Fruit fly (Drosophila melanogaster) whole organism, pupa: ENCODE results near the gene Alms1a.

ENCODE experiments used
- CG12605 ChIP-seq: fragments of 200-800 bp; sonication (Bioruptor generic); IDR thresholded peaks from 2 replicates; pipeline ENCODE4 v1.3.6; 2022; ENCODE audit warnings: missing biosample characterization, missing genetic modification characterization
- CG13204 ChIP-seq: fragments of 200-800 bp; sonication (Bioruptor generic); optimal IDR thresholded peaks from 2 replicates; lab custom pipeline; 2018; ENCODE audit warnings: missing biosample characterization, mild to moderate bottlenecking, missing genetic modification characterization, moderate library complexity
- CG14655 ChIP-seq: fragments of 200-800 bp; sonication (Bioruptor generic); optimal IDR thresholded peaks from 3 replicates; lab custom pipeline; 2017; ENCODE audit warnings: mild to moderate bottlenecking, missing biosample characterization, missing genetic modification reagents, missing genetic modification characterization
- CG34367 ChIP-seq: fragments of 200-800 bp; sonication (Bioruptor generic); optimal IDR thresholded peaks from 2 replicates; lab custom pipeline; 2018; ENCODE audit warnings: missing biosample characterization, mild to moderate bottlenecking, missing genetic modification characterization
- EcR ChIP-seq: fragments of 200-800 bp; sonication (Bioruptor generic); optimal IDR thresholded peaks from 3 replicates; lab custom pipeline; 2019; ENCODE audit warnings: missing biosample characterization, missing genetic modification characterization, mild to moderate bottlenecking, moderate library complexity, missing genetic modification reagents
- Ets98B ChIP-seq: fragments of 200-800 bp; sonication (Bioruptor generic); IDR thresholded peaks from 2 replicates; pipeline ENCODE4 v1.3.6; 2022; ENCODE audit warnings: missing biosample characterization, missing genetic modification characterization
- gl ChIP-seq: fragments of 200-800 bp; sonication (Bioruptor generic); optimal IDR thresholded peaks from 2 replicates; lab custom pipeline; 2018; ENCODE audit warnings: missing biosample characterization, mild to moderate bottlenecking, missing genetic modification characterization
- rn ChIP-seq: fragments of 200-800 bp; sonication (Bioruptor generic); IDR thresholded peaks from 2 replicates; pipeline ENCODE4 v1.3.6; 2022; ENCODE audit warnings: missing biosample characterization, missing genetic modification characterization

DNA sequence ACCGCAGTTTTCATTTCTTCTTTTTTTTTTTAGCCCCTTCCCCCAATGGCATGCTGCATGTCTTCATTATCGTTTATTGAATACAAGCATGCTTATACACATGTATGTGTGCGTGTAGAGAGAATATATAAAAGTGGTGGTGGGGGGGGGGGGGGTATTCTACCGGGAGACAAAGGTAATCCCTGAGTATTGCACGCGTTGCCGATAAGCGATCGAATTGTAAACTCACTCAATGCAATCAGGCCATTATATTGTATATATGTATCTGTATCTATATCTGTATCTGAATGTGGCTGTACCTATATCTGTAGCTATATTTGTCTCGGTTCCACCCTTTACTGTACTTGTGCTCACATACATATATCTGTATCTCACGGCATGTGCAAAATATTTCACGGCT, 43.5 kb downstream of the Alms1a start:
- TF ChIP-seq Ets98B (GFP tag; lab: Robert Waterston, UW) (no peak), CG34367 (tag; lab: Kevin White, UChicago) (no peak), CG13204 (GFP tag; lab: Kevin White, UChicago) (no peak), CG12605 (no peak), CG14655 (GFP tag; lab: Kevin White, UChicago) (no peak), rn (GFP tag; lab: Robert Waterston, UW) (no peak), gl (no peak), EcR (GFP tag; lab: Kevin White, UChicago) (no peak)
